Worm (Caenorhabditis elegans) whole organism, L3 larva: ENCODE results near the gene F10C1.1.

Source experiments
- R02D3.7 ChIP-seq: fragments of 150-350 bp; optimal IDR thresholded peaks from 2 replicates; lab custom pipeline; 2014; ENCODE audit warnings: missing biosample characterization, missing genetic modification characterization
- aly-2 ChIP-seq: fragments of 150-350 bp; optimal IDR thresholded peaks from 2 replicates; lab custom pipeline; 2014; ENCODE audit warnings: missing biosample characterization, missing genetic modification characterization
- ama-1 ChIP-seq: fragments of 150-350 bp; optimal IDR thresholded peaks from 2 replicates; lab custom pipeline; 2018
- ceh-16 ChIP-seq: sonication (generic microtip); optimal IDR thresholded peaks from 2 replicates; lab custom pipeline; 2017; ENCODE audit warnings: missing biosample characterization, missing genetic modification characterization
- ceh-28 ChIP-seq: fragments of 150-350 bp; optimal IDR thresholded peaks from 2 replicates; lab custom pipeline; 2014; ENCODE audit warnings: missing biosample characterization, missing genetic modification reagents, missing genetic modification characterization
- ceh-82 ChIP-seq: fragments of 150-350 bp; optimal IDR thresholded peaks from 2 replicates; lab custom pipeline; 2014; ENCODE audit warnings: missing biosample characterization, missing genetic modification characterization
- ceh-9 ChIP-seq: sonication (generic microtip); optimal IDR thresholded peaks from 2 replicates; lab custom pipeline; 2018; ENCODE audit warnings: missing biosample characterization, missing genetic modification characterization
- egl-27 ChIP-seq: sonication (generic microtip); optimal IDR thresholded peaks from 4 replicates; lab custom pipeline; 2017; ENCODE audit warnings: missing biosample characterization, missing genetic modification reagents, missing genetic modification characterization
- elt-1 ChIP-seq: fragments of 150-350 bp; optimal IDR thresholded peaks from 2 replicates; lab custom pipeline; 2014; ENCODE audit warnings: missing biosample characterization, missing genetic modification characterization
- elt-2 ChIP-seq: sonication (generic microtip); optimal IDR thresholded peaks from 2 replicates; lab custom pipeline; 2016; ENCODE audit warnings: missing genetic modification reagents, mild to moderate bottlenecking, missing genetic modification characterization, missing compliant biosample characterization
- elt-3 ChIP-seq, 3 experiments: fragments of 150-350 bp in 1 of 3; sonication (generic microtip) in 2 of 3; optimal IDR thresholded peaks; 2 replicates in 2 of 3; 4 replicates in 1 of 3; lab custom pipeline; 2014 to 2017; ENCODE audit warnings: missing biosample characterization in 3 of 3, missing genetic modification characterization in 3 of 3
- eor-1 ChIP-seq, 2 experiments: fragments of 150-350 bp; optimal IDR thresholded peaks; 2 replicates each; lab custom pipeline; 2014 to 2018; ENCODE audit warnings: missing biosample characterization in 2 of 2, missing genetic modification characterization in 2 of 2
- fkh-10 ChIP-seq: sonication (generic microtip); optimal IDR thresholded peaks from 2 replicates; lab custom pipeline; 2017; ENCODE audit warnings: missing biosample characterization, missing genetic modification reagents, missing genetic modification characterization
- fkh-2 ChIP-seq: fragments of 150-350 bp; optimal IDR thresholded peaks from 2 replicates; lab custom pipeline; 2014; ENCODE audit warnings: missing biosample characterization, missing genetic modification reagents, missing genetic modification characterization
- fos-1 ChIP-seq: fragments of 150-350 bp; optimal IDR thresholded peaks from 2 replicates; lab custom pipeline; 2014; ENCODE audit warnings: missing biosample characterization, missing genetic modification characterization
- hmg-11 ChIP-seq: sonication (generic microtip); optimal IDR thresholded peaks from 2 replicates; lab custom pipeline; 2016; ENCODE audit warnings: missing genetic modification characterization, missing compliant biosample characterization
- lin-15B ChIP-seq: fragments of 150-350 bp; optimal IDR thresholded peaks from 2 replicates; lab custom pipeline; 2014; ENCODE audit warnings: missing biosample characterization, missing genetic modification characterization
- lin-39 ChIP-seq: fragments of 150-350 bp; optimal IDR thresholded peaks from 2 replicates; lab custom pipeline; 2018; ENCODE audit warnings: missing biosample characterization, missing genetic modification reagents, missing genetic modification characterization
- lsy-12 ChIP-seq: sonication (generic microtip); optimal IDR thresholded peaks from 2 replicates; lab custom pipeline; 2016; ENCODE audit warnings: mild to moderate bottlenecking, missing genetic modification characterization, missing compliant biosample characterization
- mml-1 ChIP-seq: fragments of 150-350 bp; sonication (generic microtip); optimal IDR thresholded peaks from 3 replicates; lab custom pipeline; 2014; ENCODE audit warnings: missing biosample characterization, missing genetic modification characterization
- nfya-1 ChIP-seq: sonication (generic microtip); optimal IDR thresholded peaks from 2 replicates; lab custom pipeline; 2017; ENCODE audit warnings: missing genetic modification characterization, mild to moderate bottlenecking, missing compliant biosample characterization, antibody characterized with exemption, moderate library complexity; ENCODE audit not compliant: insufficient read depth
- nhr-11 ChIP-seq: fragments of 150-350 bp; optimal IDR thresholded peaks from 2 replicates; lab custom pipeline; 2014; ENCODE audit warnings: missing biosample characterization, missing genetic modification characterization
- nhr-23 ChIP-seq: fragments of 150-350 bp; optimal IDR thresholded peaks from 2 replicates; lab custom pipeline; 2014; ENCODE audit warnings: missing biosample characterization, missing genetic modification reagents, missing genetic modification characterization
- nhr-25 ChIP-seq: sonication (generic microtip); optimal IDR thresholded peaks from 2 replicates; lab custom pipeline; 2017; ENCODE audit warnings: missing biosample characterization, missing genetic modification characterization
- nhr-28 ChIP-seq: fragments of 150-350 bp; optimal IDR thresholded peaks from 2 replicates; lab custom pipeline; 2014; ENCODE audit warnings: missing biosample characterization, missing genetic modification characterization
- nhr-43 ChIP-seq: sonication (generic microtip); optimal IDR thresholded peaks from 2 replicates; lab custom pipeline; 2016; ENCODE audit warnings: mild to moderate bottlenecking, missing genetic modification characterization, missing compliant biosample characterization; ENCODE audit not compliant: poor library complexity, severe bottlenecking
- nhr-67 ChIP-seq: fragments of 150-350 bp; optimal IDR thresholded peaks from 2 replicates; lab custom pipeline; 2014; ENCODE audit warnings: missing biosample characterization, missing genetic modification characterization
- nhr-76 ChIP-seq: fragments of 150-350 bp; sonication (generic microtip); optimal IDR thresholded peaks from 5 replicates; lab custom pipeline; 2014; ENCODE audit warnings: missing biosample characterization, missing genetic modification characterization
- nhr-77 ChIP-seq: fragments of 150-350 bp; optimal IDR thresholded peaks from 2 replicates; lab custom pipeline; 2014; ENCODE audit warnings: missing biosample characterization, missing genetic modification characterization
- pha-4 ChIP-seq: fragments of 150-350 bp; optimal IDR thresholded peaks from 2 replicates; lab custom pipeline; 2014; ENCODE audit warnings: missing biosample characterization, missing genetic modification reagents, missing genetic modification characterization
- pqm-1 ChIP-seq: fragments of 150-350 bp; optimal IDR thresholded peaks from 2 replicates; lab custom pipeline; 2017; ENCODE audit warnings: missing biosample characterization, missing genetic modification characterization, inconsistent platforms
- snpc-4 ChIP-seq: fragments of 150-350 bp; optimal IDR thresholded peaks from 2 replicates; lab custom pipeline; 2014; ENCODE audit warnings: missing biosample characterization, missing genetic modification characterization
- tbx-2 ChIP-seq: sonication (generic microtip); optimal IDR thresholded peaks from 2 replicates; lab custom pipeline; 2016; ENCODE audit warnings: mild to moderate bottlenecking, missing genetic modification characterization, missing compliant biosample characterization
- unc-39 ChIP-seq: sonication (generic microtip); optimal IDR thresholded peaks from 4 replicates; lab custom pipeline; 2017; ENCODE audit warnings: missing biosample characterization, missing genetic modification characterization
- unc-62 ChIP-seq: fragments of 150-350 bp; sonication (generic microtip); optimal IDR thresholded peaks from 4 replicates; lab custom pipeline; 2014; ENCODE audit warnings: missing biosample characterization, missing genetic modification reagents, missing genetic modification characterization
- zag-1 ChIP-seq: fragments of 150-350 bp; optimal IDR thresholded peaks from 2 replicates; lab custom pipeline; 2014; ENCODE audit warnings: missing biosample characterization, missing genetic modification characterization
- ztf-11 ChIP-seq: fragments of 150-350 bp; optimal IDR thresholded peaks from 2 replicates; lab custom pipeline; 2014; ENCODE audit warnings: missing biosample characterization, missing genetic modification characterization

The F10C1.1 gene

ce11 chrII:5765318-5765717, 8.7 kb upstream of the F10C1.1 start, which contains the start of gene ifb-1:
ifb-1 (plus strand) TSS chrII:5765618.
- TF ChIP-seq eor-1 (tag; optimal IDR thresholded peaks at IDR 0.05; lab: Kevin White, UChicago), result no peak
- TF ChIP-seq pha-4 (tag; lab: Kevin White, UChicago), result no peak
- no peak for TF ChIP-seq fkh-2 (tag; lab: Kevin White, UChicago)
- no peak for TF ChIP-seq egl-27 (tag; lab: Kevin White, UChicago)
- TF ChIP-seq zag-1, result no peak
- TF ChIP-seq ama-1 (lab: Kevin White, UChicago), result no peak

ce11 chrII:5768274-5768820, 5.7 kb upstream of the F10C1.1 start:
- TF ChIP-seq mml-1 (no peak), elt-1 (tag; lab: Kevin White, UChicago) (peak; percentile 91), ztf-11 (tag; lab: Kevin White, UChicago) (no peak), nhr-23 (peak; percentile 29), elt-3 (tag; optimal IDR thresholded peaks at IDR 0.05; lab: Kevin White, UChicago) (peak in 1 of 3 experiments; percentile 15)
- TF ChIP-seq, all 47 proteins: peak for 3

ce11 chrII:5772547-5773142, 1.4 kb upstream of the F10C1.1 start:
- no peak for TF ChIP-seq ceh-28 (tag; lab: Kevin White, UChicago)
- TF ChIP-seq hmg-11, result peak; percentile 85
- no peak for TF ChIP-seq nhr-67 (tag; lab: Kevin White, UChicago)
- peak; percentile 46 for TF ChIP-seq elt-2 (tag; lab: Kevin White, UChicago)
- TF ChIP-seq pha-4 (tag; lab: Kevin White, UChicago), result peak; percentile 32
- TF ChIP-seq snpc-4 (tag; lab: Kevin White, UChicago), result peak; percentile 19
- TF ChIP-seq unc-62, result no peak
- peak in 1 of 3 experiments; percentile 1 for TF ChIP-seq elt-3 (tag; optimal IDR thresholded peaks at IDR 0.05; lab: Kevin White, UChicago)
- TF ChIP-seq nhr-43 (tag; lab: Kevin White, UChicago), result peak; percentile 23
- TF ChIP-seq lin-39 (tag; lab: Kevin White, UChicago), result peak; percentile 31
- TF ChIP-seq nfya-1 (tag; lab: Kevin White, UChicago), result peak; percentile 16

ce11 chrII:5774879-5775278, 850 bp downstream of the F10C1.1 start:
- TF ChIP-seq fkh-2 (tag; lab: Kevin White, UChicago) (no peak), ceh-16 (no peak), tbx-2 (tag; lab: Kevin White, UChicago) (no peak), nhr-25 (tag; lab: Kevin White, UChicago) (no peak), ama-1 (lab: Kevin White, UChicago) (no peak), unc-62 (no peak), nhr-77 (tag; lab: Kevin White, UChicago) (no peak), fos-1 (tag; lab: Kevin White, UChicago) (no peak), lin-15B (tag; lab: Kevin White, UChicago) (no peak), ceh-9 (tag; lab: Kevin White, UChicago) (no peak), nhr-76 (no peak), lin-39 (tag; lab: Kevin White, UChicago) (no peak), R02D3.7 (no peak), nhr-28 (tag; lab: Kevin White, UChicago) (no peak), pqm-1 (no peak), nhr-23 (no peak), mml-1 (no peak), elt-2 (tag; lab: Kevin White, UChicago) (no peak), fkh-10 (no peak)
- TF ChIP-seq, all 47 proteins: peak for 0

ce11 chrII:5777372-5777771, 3.3 kb downstream of the F10C1.1 start:
- no peak for TF ChIP-seq unc-62
- TF ChIP-seq zag-1, result no peak
- no peak for TF ChIP-seq elt-2 (tag; lab: Kevin White, UChicago)
- no peak for TF ChIP-seq nhr-11 (tag; lab: Kevin White, UChicago)
- no peak for TF ChIP-seq nhr-67 (tag; lab: Kevin White, UChicago)
- no peak for TF ChIP-seq ceh-16
- TF ChIP-seq unc-39 (tag; lab: Kevin White, UChicago), result no peak
- no peak for TF ChIP-seq aly-2 (tag; lab: Kevin White, UChicago)
- no peak for TF ChIP-seq ceh-82
- no peak for TF ChIP-seq egl-27 (tag; lab: Kevin White, UChicago)
- TF ChIP-seq eor-1 (tag; optimal IDR thresholded peaks at IDR 0.05; lab: Kevin White, UChicago), result no peak
- TF ChIP-seq lsy-12, result no peak
- TF ChIP-seq pqm-1, result no peak
- no peak for TF ChIP-seq ceh-28 (tag; lab: Kevin White, UChicago)
- no peak for TF ChIP-seq tbx-2 (tag; lab: Kevin White, UChicago)
- TF ChIP-seq snpc-4 (tag; lab: Kevin White, UChicago), result no peak
- no peak for TF ChIP-seq ztf-11 (tag; lab: Kevin White, UChicago)
